Worm (Caenorhabditis elegans) whole organism, early embryonic: ENCODE results near the gene F47B7.5.

Experiments used
- ama-1 ChIP-seq: fragments of 150-350 bp; optimal IDR thresholded peaks from 2 replicates; lab custom pipeline; 2014
- ceh-13 ChIP-seq: fragments of 200-800 bp; sonication (Bioruptor generic); optimal IDR thresholded peaks from 2 replicates; lab custom pipeline; 2018; ENCODE audit warnings: mild to moderate bottlenecking, missing genetic modification characterization, missing compliant biosample characterization
- hnd-1 ChIP-seq: sonication (generic microtip); optimal IDR thresholded peaks from 2 replicates; lab custom pipeline; 2016; ENCODE audit warnings: missing genetic modification characterization, missing compliant biosample characterization
- scrt-1 ChIP-seq: fragments of 200-800 bp; sonication (Bioruptor generic); IDR thresholded peaks from 2 replicates; pipeline ENCODE4 v1.3.6; 2022; ENCODE audit warnings: missing genetic modification characterization, missing compliant biosample characterization
- sea-1 ChIP-seq: fragments of 200-800 bp; sonication (Bioruptor generic); conservative IDR thresholded peaks from 2 replicates; pipeline ENCODE4 v1.3.6; 2022; ENCODE audit warnings: missing genetic modification characterization, missing compliant biosample characterization

ce11 chrX:3733732-3734131 lies 34.9 kb downstream of the F47B7.5 start, which contains the start of gene tag-18:
- no peak for TF ChIP-seq hnd-1 (tag; lab: Kevin White, UChicago)
- TF ChIP-seq ceh-13 (GFP tag; lab: Kevin White, UChicago): no peak
- no peak for TF ChIP-seq scrt-1 (GFP tag; lab: Robert Waterston, UW)
- TF ChIP-seq ama-1: no peak
- no peak for TF ChIP-seq sea-1 (GFP tag; lab: Robert Waterston, UW)
